Fruit fly (Drosophila melanogaster) whole organism, embryonic: ENCODE data around the gene CG31650.

Experiments used
- CG10147 ChIP-seq: fragments of 200-800 bp; sonication (Bioruptor generic); optimal IDR thresholded peaks from 2 replicates; lab custom pipeline; 2019; ENCODE audit warnings: missing biosample characterization, mild to moderate bottlenecking, missing genetic modification characterization, moderate library complexity
- CG11504 ChIP-seq: fragments of 200-800 bp; sonication (Bioruptor generic); optimal IDR thresholded peaks from 3 replicates; lab custom pipeline; 2019; ENCODE audit warnings: missing biosample characterization, mild to moderate bottlenecking, missing genetic modification characterization, moderate library complexity
- CG1233 ChIP-seq: fragments of 200-800 bp; sonication (Bioruptor generic); optimal IDR thresholded peaks from 4 replicates; lab custom pipeline; 2018; ENCODE audit warnings: missing biosample characterization, mild to moderate bottlenecking, missing genetic modification characterization
- CG13123 ChIP-seq: fragments of 200-800 bp; sonication (Bioruptor generic); optimal IDR thresholded peaks from 2 replicates; lab custom pipeline; 2016; ENCODE audit warnings: missing biosample characterization, missing genetic modification characterization
- CG13424 ChIP-seq: fragments of 200-800 bp; sonication (Bioruptor generic); optimal IDR thresholded peaks from 2 replicates; lab custom pipeline; 2019; ENCODE audit warnings: missing biosample characterization, mild to moderate bottlenecking, missing genetic modification characterization, moderate library complexity
- CG13775 ChIP-seq: fragments of 200-800 bp; sonication (Bioruptor generic); optimal IDR thresholded peaks from 3 replicates; lab custom pipeline; 2017; ENCODE audit warnings: missing biosample characterization, mild to moderate bottlenecking, missing genetic modification characterization
- CG14050 ChIP-seq: fragments of 200-800 bp; sonication (Bioruptor generic); IDR thresholded peaks from 3 replicates; pipeline ENCODE4 v1.3.6; 2022; ENCODE audit warnings: missing biosample characterization, missing genetic modification characterization
- CG14441 ChIP-seq: fragments of 200-800 bp; sonication (Bioruptor generic); IDR thresholded peaks from 2 replicates; pipeline ENCODE4 v1.3.6; 2022; ENCODE audit warnings: missing biosample characterization, missing genetic modification characterization
- CG15073 ChIP-seq: fragments of 200-800 bp; sonication (Bioruptor generic); optimal IDR thresholded peaks from 2 replicates; lab custom pipeline; 2016; ENCODE audit warnings: missing biosample characterization, missing genetic modification characterization
- CG16779 ChIP-seq: fragments of 200-800 bp; sonication (Bioruptor generic); IDR thresholded peaks from 2 replicates; pipeline ENCODE4 v1.3.6; 2022; ENCODE audit warnings: missing biosample characterization, missing genetic modification characterization
- CG16815 ChIP-seq: fragments of 200-800 bp; sonication (Bioruptor generic); optimal IDR thresholded peaks from 3 replicates; lab custom pipeline; 2017; ENCODE audit warnings: missing biosample characterization, mild to moderate bottlenecking, missing genetic modification characterization
- CG1792 ChIP-seq: fragments of 200-800 bp; sonication (Bioruptor generic); optimal IDR thresholded peaks from 2 replicates; lab custom pipeline; 2016; ENCODE audit warnings: missing biosample characterization, missing genetic modification characterization
- CG30403 ChIP-seq: fragments of 200-800 bp; sonication (Bioruptor generic); optimal IDR thresholded peaks from 3 replicates; lab custom pipeline; 2016; ENCODE audit warnings: missing biosample characterization, missing genetic modification characterization
- CG3065 ChIP-seq: fragments of 200-800 bp; sonication (Bioruptor generic); optimal IDR thresholded peaks from 2 replicates; lab custom pipeline; 2016; ENCODE audit warnings: missing biosample characterization, missing genetic modification characterization
- CG32532 ChIP-seq: fragments of 200-800 bp; sonication (Bioruptor generic); IDR thresholded peaks from 2 replicates; pipeline ENCODE4 v1.3.6; 2022; ENCODE audit warnings: missing biosample characterization, missing genetic modification characterization
- CG3995 ChIP-seq: fragments of 200-800 bp; sonication (Bioruptor generic); optimal IDR thresholded peaks from 3 replicates; lab custom pipeline; 2016; ENCODE audit warnings: missing biosample characterization, missing genetic modification characterization
- CG9797 ChIP-seq: fragments of 200-800 bp; sonication (Bioruptor generic); optimal IDR thresholded peaks from 3 replicates; lab custom pipeline; 2018; ENCODE audit warnings: missing biosample characterization, mild to moderate bottlenecking, missing genetic modification characterization
- CG9817 ChIP-seq: fragments of 200-800 bp; sonication (Bioruptor generic); optimal IDR thresholded peaks from 2 replicates; lab custom pipeline; 2018; ENCODE audit warnings: missing biosample characterization, mild to moderate bottlenecking, missing genetic modification characterization, moderate library complexity
- CG9932 ChIP-seq: fragments of 200-800 bp; sonication (Bioruptor generic); IDR thresholded peaks from 2 replicates; pipeline ENCODE4 v1.3.6; 2022; ENCODE audit warnings: missing biosample characterization, missing genetic modification characterization
- D19B ChIP-seq: fragments of 200-800 bp; sonication (Bioruptor generic); optimal IDR thresholded peaks from 2 replicates; lab custom pipeline; 2017; ENCODE audit warnings: missing biosample characterization, mild to moderate bottlenecking, missing genetic modification characterization
- Dip3 ChIP-seq: fragments of 200-800 bp; sonication (Bioruptor generic); optimal IDR thresholded peaks from 3 replicates; lab custom pipeline; 2016; ENCODE audit warnings: missing biosample characterization, missing genetic modification characterization
- Elba2 ChIP-seq: fragments of 200-800 bp; sonication (Bioruptor generic); optimal IDR thresholded peaks from 3 replicates; lab custom pipeline; 2016; ENCODE audit warnings: missing biosample characterization, missing genetic modification characterization
- H2.0 ChIP-seq: fragments of 200-800 bp; sonication (Bioruptor generic); IDR thresholded peaks from 2 replicates; pipeline ENCODE4 v1.3.6; 2022; ENCODE audit warnings: missing biosample characterization, missing genetic modification characterization
- Jarid2 ChIP-seq: fragments of 200-800 bp; sonication (Bioruptor generic); optimal IDR thresholded peaks from 3 replicates; lab custom pipeline; 2017; ENCODE audit warnings: mild to moderate bottlenecking, missing biosample characterization, missing genetic modification reagents, missing genetic modification characterization
- Mrtf ChIP-seq: fragments of 200-800 bp; sonication (Bioruptor generic); IDR thresholded peaks from 3 replicates; pipeline ENCODE4 v1.3.6; 2022; ENCODE audit warnings: missing biosample characterization, missing genetic modification characterization
- NK7.1 ChIP-seq: fragments of 200-800 bp; sonication (Bioruptor generic); optimal IDR thresholded peaks from 3 replicates; lab custom pipeline; 2016; ENCODE audit warnings: missing biosample characterization, missing genetic modification characterization
- Nf-YB ChIP-seq: fragments of 200-800 bp; sonication (Bioruptor generic); optimal IDR thresholded peaks from 3 replicates; lab custom pipeline; 2019; ENCODE audit warnings: missing biosample characterization, mild to moderate bottlenecking, missing genetic modification characterization, moderate library complexity
- NfI ChIP-seq: fragments of 200-800 bp; sonication (Bioruptor generic); optimal IDR thresholded peaks from 3 replicates; lab custom pipeline; 2018; ENCODE audit warnings: missing biosample characterization, mild to moderate bottlenecking, missing genetic modification characterization, moderate library complexity
- Side ChIP-seq: fragments of 200-800 bp; sonication (Bioruptor generic); optimal IDR thresholded peaks from 2 replicates; lab custom pipeline; 2016; ENCODE audit warnings: missing biosample characterization, missing genetic modification characterization
- Spps ChIP-seq: fragments of 200-800 bp; sonication (Bioruptor generic); optimal IDR thresholded peaks from 2 replicates; lab custom pipeline; 2018; ENCODE audit warnings: missing biosample characterization, mild to moderate bottlenecking, missing genetic modification characterization
- YL-1 ChIP-seq: fragments of 200-800 bp; sonication (Bioruptor generic); optimal IDR thresholded peaks from 3 replicates; lab custom pipeline; 2017; ENCODE audit warnings: missing biosample characterization, mild to moderate bottlenecking, missing genetic modification characterization
- bcd ChIP-seq: fragments of 200-800 bp; sonication (Bioruptor generic); optimal IDR thresholded peaks from 2 replicates; lab custom pipeline; 2017; ENCODE audit warnings: missing biosample characterization, mild to moderate bottlenecking, missing genetic modification characterization
- btn ChIP-seq: fragments of 200-800 bp; sonication (Bioruptor generic); optimal IDR thresholded peaks from 2 replicates; lab custom pipeline; 2016; ENCODE audit warnings: missing biosample characterization, missing genetic modification characterization
- disco-r ChIP-seq: fragments of 200-800 bp; sonication (Bioruptor generic); optimal IDR thresholded peaks from 2 replicates; lab custom pipeline; 2016; ENCODE audit warnings: missing biosample characterization, missing genetic modification characterization
- gem ChIP-seq: fragments of 200-800 bp; sonication (Bioruptor generic); optimal IDR thresholded peaks from 2 replicates; lab custom pipeline; 2019; ENCODE audit warnings: missing biosample characterization, mild to moderate bottlenecking, missing genetic modification characterization, moderate library complexity
- grau ChIP-seq: fragments of 200-800 bp; optimal IDR thresholded peaks from 3 replicates; lab custom pipeline; 2019; ENCODE audit warnings: missing biosample characterization, mild to moderate bottlenecking, missing genetic modification characterization, moderate library complexity
- grn ChIP-seq: fragments of 200-800 bp; sonication (Bioruptor generic); optimal IDR thresholded peaks from 3 replicates; lab custom pipeline; 2017; ENCODE audit warnings: missing biosample characterization, missing genetic modification characterization
- lilli ChIP-seq: fragments of 200-800 bp; sonication (Bioruptor generic); optimal IDR thresholded peaks from 3 replicates; lab custom pipeline; 2016; ENCODE audit warnings: missing biosample characterization, missing genetic modification characterization
- lov ChIP-seq, 2 experiments: fragments of 200-800 bp in 1 of 2; fragments of >200 bp in 1 of 2; sonication (Bioruptor generic) in 1 of 2; IDR thresholded peaks in 1 of 2; optimal IDR thresholded peaks in 1 of 2; 2 replicates in 1 of 2; 3 replicates in 1 of 2; pipeline versions ENCODE4 v1.3.6 to Lab custom; 2017 to 2022; ENCODE audit warnings: missing biosample characterization in 1 of 2, missing genetic modification characterization in 1 of 2
- ranshi ChIP-seq: fragments of 200-800 bp; sonication (Bioruptor generic); IDR thresholded peaks from 2 replicates; pipeline ENCODE4 v1.3.6; 2022; ENCODE audit warnings: missing biosample characterization, missing genetic modification characterization
- repo ChIP-seq: fragments of 200-800 bp; sonication (Bioruptor generic); optimal IDR thresholded peaks from 2 replicates; lab custom pipeline; 2016; ENCODE audit warnings: missing biosample characterization, missing genetic modification characterization
- sens ChIP-seq: fragments of 200-800 bp; sonication (Bioruptor generic); peaks from one replicate; lab custom pipeline; 2016; ENCODE audit warnings: missing biosample characterization, missing genetic modification characterization
- sqz ChIP-seq: fragments of 200-800 bp; sonication (Bioruptor generic); optimal IDR thresholded peaks from 3 replicates; lab custom pipeline; 2018; ENCODE audit warnings: missing biosample characterization, mild to moderate bottlenecking, missing genetic modification characterization
- tll ChIP-seq, 2 experiments: fragments of 200-800 bp in 1 of 2; fragments of >200 bp in 1 of 2; sonication (Bioruptor generic) in 1 of 2; optimal IDR thresholded peaks; 2 replicates each; lab custom pipeline; 2017 to 2019; ENCODE audit warnings: missing biosample characterization in 2 of 2, missing genetic modification characterization in 2 of 2, mild to moderate bottlenecking in 1 of 2, moderate library complexity in 1 of 2
- tup ChIP-seq: fragments of 200-800 bp; sonication (Bioruptor generic); optimal IDR thresholded peaks from 2 replicates; lab custom pipeline; 2016; ENCODE audit warnings: missing biosample characterization, mild to moderate bottlenecking, missing genetic modification characterization, moderate library complexity
- wdn ChIP-seq: fragments of 200-800 bp; sonication (Bioruptor generic); IDR thresholded peaks from 2 replicates; pipeline ENCODE4 v1.3.6; 2022; ENCODE audit warnings: missing biosample characterization, missing genetic modification characterization
- z ChIP-seq: fragments of 200-800 bp; sonication (Bioruptor generic); IDR thresholded peaks from 3 replicates; pipeline ENCODE4 v1.3.6; 2022; ENCODE audit warnings: missing biosample characterization, missing genetic modification characterization
- zen ChIP-seq: fragments of 200-800 bp; sonication (Bioruptor generic); optimal IDR thresholded peaks from 3 replicates; lab custom pipeline; 2018; ENCODE audit warnings: missing biosample characterization, mild to moderate bottlenecking, missing genetic modification characterization, moderate library complexity

The CG31650 gene

DNA sequence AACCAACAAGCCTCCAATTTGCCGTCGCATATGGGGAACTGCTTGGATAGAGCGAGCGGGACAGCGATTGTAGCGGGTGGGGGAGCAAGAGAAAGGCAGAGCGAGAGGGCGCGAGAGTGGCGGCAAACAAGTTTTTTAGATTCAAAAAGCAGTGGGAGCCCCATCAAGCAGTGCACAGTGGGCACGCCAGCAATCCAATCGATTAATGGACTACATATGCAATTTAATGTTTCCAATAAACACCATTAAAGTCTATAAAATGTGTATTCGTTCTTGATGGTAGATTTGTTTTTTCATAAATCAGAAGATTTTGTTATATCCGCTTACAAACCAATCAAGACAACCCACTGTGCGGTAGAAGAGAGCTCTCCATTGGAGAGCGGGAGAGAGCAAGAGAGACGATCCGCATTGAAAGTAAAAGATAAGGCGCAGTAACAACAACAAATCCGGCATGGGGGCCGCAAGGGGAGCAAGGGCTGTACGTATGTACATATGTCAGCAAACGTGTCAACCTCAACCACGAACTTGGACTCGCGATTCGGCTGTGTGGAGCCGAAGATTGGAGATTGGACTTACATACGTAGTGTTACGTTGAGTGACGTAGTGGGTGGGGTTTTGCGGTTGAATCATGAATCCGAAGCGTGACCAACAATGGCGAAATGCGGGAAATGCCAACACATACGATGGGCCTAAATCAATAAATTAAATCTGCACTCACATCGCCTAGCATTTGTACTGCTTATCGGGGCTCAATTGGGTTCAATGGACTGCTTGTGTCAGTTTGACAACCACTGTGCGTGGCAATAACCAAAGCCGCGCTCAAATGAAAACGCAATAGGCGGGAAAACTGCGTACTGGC, 46.9 kb downstream of the CG31650 start (continued):
- TF ChIP-seq CG10147 (GFP tag; lab: Kevin White, UChicago) (peak; percentile 97), repo (GFP tag; lab: Kevin White, UChicago) (peak; percentile 99), Side (GFP tag; lab: Kevin White, UChicago) (peak; percentile 99), wdn (GFP tag; lab: Robert Waterston, UW) (peak; percentile 98), D19B (GFP tag; lab: Kevin White, UChicago) (peak; percentile 95), Spps (tag; lab: Kevin White, UChicago) (peak; percentile 98), H2.0 (GFP tag; lab: Robert Waterston, UW) (peak; percentile 99), CG9932 (GFP tag; lab: Robert Waterston, UW) (peak; percentile 100), CG3065 (GFP tag; lab: Kevin White, UChicago) (peak; percentile 98), CG9797 (GFP tag; lab: Kevin White, UChicago) (peak; percentile 67), tup (GFP tag; lab: Kevin White, UChicago) (peak; percentile 98), ranshi (GFP tag; lab: Robert Waterston, UW) (peak; percentile 99), CG9817 (tag; lab: Kevin White, UChicago) (peak; percentile 98), Elba2 (GFP tag; lab: Kevin White, UChicago) (peak; percentile 78), tll (GFP tag; optimal IDR thresholded peaks at IDR 0.05; lab: Kevin White, UChicago) (no peak), CG16779 (GFP tag; lab: Robert Waterston, UW) (peak; percentile 98), CG13775 (GFP tag; lab: Kevin White, UChicago) (peak; percentile 99), Nf-YB (GFP tag; lab: Kevin White, UChicago) (peak; percentile 90), zen (tag; lab: Kevin White, UChicago) (peak; percentile 98), disco-r (GFP tag; lab: Kevin White, UChicago) (peak; percentile 99), CG30403 (GFP tag; lab: Kevin White, UChicago) (peak; percentile 99), CG15073 (GFP tag; lab: Kevin White, UChicago) (peak; percentile 91), CG13424 (tag; lab: Kevin White, UChicago) (peak; percentile 99), CG32532 (GFP tag; lab: Robert Waterston, UW) (peak; percentile 99), gem (tag; lab: Kevin White, UChicago) (peak; percentile 100), CG16815 (GFP tag; lab: Kevin White, UChicago) (peak; percentile 99), grn (peak; percentile 94), sqz (GFP tag; lab: Kevin White, UChicago) (peak; percentile 98), CG1792 (GFP tag; lab: Kevin White, UChicago) (peak; percentile 99), btn (peak; percentile 99), bcd (GFP tag; lab: Kevin White, UChicago) (peak; percentile 99), CG14050 (GFP tag; lab: Robert Waterston, UW) (peak; percentile 99), CG11504 (tag; lab: Kevin White, UChicago) (peak; percentile 98), CG13123 (GFP tag; lab: Kevin White, UChicago) (peak; percentile 98), sens (GFP tag; lab: Kevin White, UChicago) (peak; percentile 100), NK7.1 (GFP tag; lab: Kevin White, UChicago) (peak; percentile 98), Jarid2 (GFP tag; lab: Kevin White, UChicago) (peak; percentile 94), CG1233 (GFP tag; lab: Kevin White, UChicago) (peak; percentile 99), lov (optimal IDR thresholded peaks at IDR 0.05; lab: Kevin White, UChicago) (no peak), lov (GFP tag; IDR thresholded peaks at IDR 0.05; lab: Robert Waterston, UW) (peak; percentile 98), z (GFP tag; lab: Robert Waterston, UW) (peak; percentile 84), NfI (GFP tag; lab: Kevin White, UChicago) (peak; percentile 99), Mrtf (GFP tag; lab: Robert Waterston, UW) (peak; percentile 99), CG14441 (GFP tag; lab: Robert Waterston, UW) (peak; percentile 99), grau (tag; lab: Kevin White, UChicago) (peak; percentile 98), Dip3 (GFP tag; lab: Kevin White, UChicago) (peak; percentile 99), CG3995 (peak; percentile 82), lilli (GFP tag; lab: Kevin White, UChicago) (peak; percentile 99), YL-1 (GFP tag; lab: Kevin White, UChicago) (peak; percentile 97)
